Worm (Caenorhabditis elegans) whole organism, early embryonic: ENCODE data around the gene F54F12.2.

Source experiments
- B0310.2 ChIP-seq: sonication (generic microtip); optimal IDR thresholded peaks from 2 replicates; lab custom pipeline; 2016; ENCODE audit warnings: mild to moderate bottlenecking, missing genetic modification characterization, missing compliant biosample characterization
- ceh-13 ChIP-seq: fragments of 200-800 bp; sonication (Bioruptor generic); optimal IDR thresholded peaks from 2 replicates; lab custom pipeline; 2018; ENCODE audit warnings: mild to moderate bottlenecking, missing genetic modification characterization, missing compliant biosample characterization
- ets-7 ChIP-seq: sonication (generic microtip); optimal IDR thresholded peaks from 2 replicates; lab custom pipeline; 2016; ENCODE audit warnings: missing genotype, missing genetic modification characterization, missing compliant biosample characterization
- hmg-4 ChIP-seq: fragments of 200-800 bp; sonication (Bioruptor generic); optimal IDR thresholded peaks from 2 replicates; lab custom pipeline; 2018; ENCODE audit warnings: mild to moderate bottlenecking, missing genetic modification characterization, missing compliant biosample characterization
- scrt-1 ChIP-seq: fragments of 200-800 bp; sonication (Bioruptor generic); IDR thresholded peaks from 2 replicates; pipeline ENCODE4 v1.3.6; 2022; ENCODE audit warnings: missing genetic modification characterization, missing compliant biosample characterization
- tra-4 ChIP-seq: sonication (generic microtip); optimal IDR thresholded peaks from 2 replicates; lab custom pipeline; 2017; ENCODE audit warnings: missing genetic modification characterization, missing compliant biosample characterization

DNA sequence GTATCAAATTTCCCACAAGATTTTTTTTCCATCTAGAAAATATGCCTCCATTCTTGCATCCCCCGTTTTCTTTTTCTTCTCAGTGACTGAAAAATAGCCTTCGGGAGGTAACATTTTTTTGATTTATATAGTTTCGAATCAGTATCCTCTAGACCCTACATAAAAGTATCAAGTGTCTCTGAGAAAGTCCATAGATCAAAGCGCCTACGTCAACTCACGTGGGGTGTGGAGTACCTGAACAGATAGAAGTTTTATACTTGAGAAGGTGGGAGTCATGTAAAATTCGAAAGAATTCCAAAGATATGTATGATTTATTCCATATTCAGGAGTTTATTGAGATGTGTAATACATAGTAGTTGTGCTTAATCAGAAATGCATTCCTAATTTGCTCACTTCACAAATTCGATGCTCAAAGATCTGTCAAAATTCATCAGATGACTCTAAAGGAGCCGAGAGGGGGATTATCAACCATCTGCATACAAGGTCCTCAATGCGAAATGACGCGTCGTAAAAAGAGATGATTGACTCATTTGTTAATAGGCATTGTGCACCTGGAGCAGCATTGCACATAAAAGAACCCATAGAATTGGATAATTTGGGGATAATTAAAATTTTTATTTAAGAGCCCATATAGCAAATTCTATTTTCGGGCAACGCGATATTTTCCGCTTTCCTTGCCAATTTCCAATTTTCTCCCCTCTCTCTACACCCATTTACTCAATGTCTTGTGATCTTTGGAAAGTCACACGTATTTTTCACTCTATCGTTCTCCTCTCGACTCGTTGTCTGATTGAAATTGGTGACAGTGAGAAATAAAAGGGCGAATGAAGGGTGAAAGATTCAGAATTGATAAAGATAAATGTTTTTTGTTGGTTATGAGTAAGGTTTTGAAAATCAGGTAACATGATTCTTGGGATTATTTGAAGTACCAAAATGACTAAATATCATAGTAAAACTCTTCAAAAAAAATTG is 24.7 kb downstream of the F54F12.2 start:
- no peak for TF ChIP-seq scrt-1 (GFP tag; lab: Robert Waterston, UW)
- no peak for TF ChIP-seq tra-4 (tag; lab: Kevin White, UChicago)
- TF ChIP-seq hmg-4 = no peak
- TF ChIP-seq B0310.2 (tag; lab: Kevin White, UChicago) = no peak
- TF ChIP-seq ceh-13 = no peak
- TF ChIP-seq ets-7 (tag; lab: Kevin White, UChicago) = no peak
